Worm (Caenorhabditis elegans): ENCODE measurements around the gene mtm-3.
A peak's percentile ranks its signal among the peaks of the same experiment; 100 is the strongest.

The mtm-3 gene

ce11 chrIII:3786427-3786935 lies 13.8 kb downstream of the mtm-3 start, which contains the start of gene acy-3 (continued):
- TF ChIP-seq fax-1 (tag; optimal IDR thresholded peaks at IDR 0.05) (no peak), ceh-31 (tag; optimal IDR thresholded peaks at IDR 0.05) (peak; percentile 32), madf-2 (tag; optimal IDR thresholded peaks at IDR 0.05) (no peak), ceh-45 (GFP tag; IDR thresholded peaks at IDR 0.05) (no peak), F13H6.1 (tag; optimal IDR thresholded peaks at IDR 0.05) (peak; percentile 70), unc-3 (GFP tag; conservative IDR thresholded peaks at IDR 0.05) (no peak), unc-3 (tag; optimal IDR thresholded peaks at IDR 0.05) (no peak), K02D7.2 (tag; optimal IDR thresholded peaks at IDR 0.05) (no peak), lim-6 (tag; optimal IDR thresholded peaks at IDR 0.05) (no peak), ahr-1 (tag; optimal IDR thresholded peaks at IDR 0.05) (no peak), unc-42 (tag; optimal IDR thresholded peaks at IDR 0.05) (no peak), ceh-48 (tag; optimal IDR thresholded peaks at IDR 0.05) (no peak), ceh-34 (tag; optimal IDR thresholded peaks at IDR 0.05) (peak; percentile 40), pat-9 (tag; optimal IDR thresholded peaks at IDR 0.05) (no peak), tbx-7 (tag; optimal IDR thresholded peaks at IDR 0.05) (no peak), unc-86 (tag; optimal IDR thresholded peaks at IDR 0.05) (no peak), hlh-6 (tag; optimal IDR thresholded peaks at IDR 0.05) (no peak), ceh-19 (GFP tag; optimal IDR thresholded peaks at IDR 0.05) (no peak), dve-1 (tag; optimal IDR thresholded peaks at IDR 0.05) (no peak), fkh-10 (GFP tag; optimal IDR thresholded peaks at IDR 0.05) (no peak), sox-2 (GFP tag; IDR thresholded peaks at IDR 0.05) (no peak), sdc-2 (tag; optimal IDR thresholded peaks at IDR 0.05) (no peak), ceh-2 (tag; optimal IDR thresholded peaks at IDR 0.05) (peak; percentile 13)

DNA sequence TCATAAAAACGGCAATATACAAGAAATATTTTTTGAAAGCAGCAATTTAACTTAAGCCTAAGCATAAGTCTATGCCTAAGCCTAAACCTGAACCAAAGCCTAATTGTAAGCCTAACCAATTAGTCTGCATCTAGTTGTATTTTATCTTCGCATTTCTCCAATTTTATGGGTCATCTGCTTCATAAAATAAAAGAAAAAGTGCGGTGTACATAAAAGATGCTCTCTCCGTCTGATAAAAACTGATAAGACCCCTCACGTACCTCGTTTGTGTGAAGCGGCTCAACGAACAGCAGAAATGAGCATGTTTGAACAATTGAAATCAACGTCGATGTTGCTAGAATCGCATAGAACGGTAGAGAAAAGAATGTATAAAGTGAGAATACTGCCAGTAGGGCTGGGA lies 15.2 kb downstream of the mtm-3 start:
- TF ChIP-seq elt-2 (tag; optimal IDR thresholded peaks at IDR 0.05) (peak; percentile 41), F13H6.1 (tag; optimal IDR thresholded peaks at IDR 0.05) (no peak), rnt-1 (tag; optimal IDR thresholded peaks at IDR 0.05) (no peak), dve-1 (tag; optimal IDR thresholded peaks at IDR 0.05) (no peak), unc-3 (GFP tag; conservative IDR thresholded peaks at IDR 0.05) (no peak), unc-3 (tag; optimal IDR thresholded peaks at IDR 0.05) (no peak), ceh-14 (tag; optimal IDR thresholded peaks at IDR 0.05) (no peak)

DNA sequence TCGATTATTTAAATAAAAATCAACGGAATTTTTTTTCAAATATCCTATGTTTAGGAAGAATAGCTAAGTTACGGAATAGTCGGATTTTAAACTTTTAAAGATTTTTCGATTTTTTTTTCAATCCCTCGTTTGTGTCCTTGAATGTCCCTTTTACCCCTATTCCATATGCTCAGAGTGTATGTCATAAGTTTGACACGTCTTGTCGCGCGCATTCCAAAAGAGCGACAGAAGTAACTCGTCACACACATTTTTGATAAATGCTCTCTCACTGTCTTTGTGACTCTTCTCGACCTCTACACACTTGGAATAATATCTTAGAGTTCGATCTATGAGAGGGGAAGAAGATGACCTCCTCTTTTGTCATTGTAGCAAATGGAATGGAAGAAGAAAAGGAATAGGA lies 16.4 kb downstream of the mtm-3 start:
- TF ChIP-seq fax-1 (tag; optimal IDR thresholded peaks at IDR 0.05) (no peak), unc-55 (GFP tag; optimal IDR thresholded peaks at IDR 0.05) (peak; percentile 37), lim-6 (tag; optimal IDR thresholded peaks at IDR 0.05) (no peak)

ce11 chrIII:3782853-3783252 lies 17.4 kb downstream of the mtm-3 start:
- TF ChIP-seq rnt-1 (tag; optimal IDR thresholded peaks at IDR 0.05) = peak; percentile 28
- no peak for TF ChIP-seq npax-4 (tag; optimal IDR thresholded peaks at IDR 0.05)
- TF ChIP-seq nfya-1 (tag; optimal IDR thresholded peaks at IDR 0.05) = peak; percentile 13
- TF ChIP-seq odd-2 (tag; optimal IDR thresholded peaks at IDR 0.05) = no peak
- TF ChIP-seq unc-55 (GFP tag; optimal IDR thresholded peaks at IDR 0.05) = peak; percentile 59
- TF ChIP-seq ceh-45 (GFP tag; IDR thresholded peaks at IDR 0.05) = no peak
- peak; percentile 74 for TF ChIP-seq ceh-18 (tag; optimal IDR thresholded peaks at IDR 0.05)
- no peak for TF ChIP-seq pag-3 (tag; optimal IDR thresholded peaks at IDR 0.05; ENCODE audit: borderline replicate concordance)
- no peak for TF ChIP-seq mec-3 (tag; optimal IDR thresholded peaks at IDR 0.05; ENCODE audit: borderline replicate concordance)
- no peak for TF ChIP-seq ceh-30 (tag; optimal IDR thresholded peaks at IDR 0.05)
- TF ChIP-seq Y22D7AL.16 (tag; optimal IDR thresholded peaks at IDR 0.05) = no peak
- TF ChIP-seq unc-3 (GFP tag; conservative IDR thresholded peaks at IDR 0.05) = no peak
- TF ChIP-seq unc-3 (tag; optimal IDR thresholded peaks at IDR 0.05) = no peak
- no peak for TF ChIP-seq eyg-1 (tag; optimal IDR thresholded peaks at IDR 0.05)
- no peak for TF ChIP-seq fkh-6 (tag; optimal IDR thresholded peaks at IDR 0.05)

Data from whole organism, late embryonic.